Worm (Caenorhabditis elegans) whole organism, L4 larva: Measurements from ENCODE around the gene dkc-1.
A peak's percentile ranks its signal among the peaks of the same experiment; 100 is the strongest.

Experiments used
- D1046.2 ChIP-seq: fragments of 200-800 bp; sonication (Bioruptor generic); IDR thresholded peaks from 2 replicates; pipeline ENCODE4 v1.3.6; 2022; ENCODE audit warnings: missing genetic modification characterization, missing compliant biosample characterization
- F37D6.2 ChIP-seq: sonication (generic microtip); optimal IDR thresholded peaks from 2 replicates; lab custom pipeline; 2016; ENCODE audit warnings: mild to moderate bottlenecking, missing genetic modification characterization, missing compliant biosample characterization
- F44E2.7 ChIP-seq: fragments of 200-800 bp; sonication (Bioruptor generic); IDR thresholded peaks from 2 replicates; pipeline ENCODE4 v2.1.2; 2022; ENCODE audit warnings: missing genetic modification characterization, missing compliant biosample characterization
- R02D3.7 ChIP-seq: fragments of 150-350 bp; sonication (generic microtip); optimal IDR thresholded peaks from 3 replicates; lab custom pipeline; 2014; ENCODE audit warnings: missing biosample characterization, missing genetic modification characterization
- T20F7.1 ChIP-seq: fragments of 200-800 bp; sonication (Bioruptor generic); optimal IDR thresholded peaks from 2 replicates; lab custom pipeline; 2018; ENCODE audit warnings: mild to moderate bottlenecking, missing genetic modification characterization, missing compliant biosample characterization
- T26A8.4 ChIP-seq: fragments of 200-800 bp; sonication (Bioruptor generic); IDR thresholded peaks from 2 replicates; pipeline ENCODE4 v1.3.6; 2022; ENCODE audit warnings: missing genetic modification characterization, missing compliant biosample characterization
- Y105C5A.15 ChIP-seq: fragments of 200-800 bp; sonication (Bioruptor generic); IDR thresholded peaks from 2 replicates; pipeline ENCODE4 v1.3.6; 2022; ENCODE audit warnings: missing genetic modification characterization, missing compliant biosample characterization
- Y48G9A.11 ChIP-seq: fragments of 200-800 bp; sonication (Bioruptor generic); IDR thresholded peaks from 2 replicates; pipeline ENCODE4 v1.3.6; 2022; ENCODE audit warnings: missing genetic modification reagents, missing genetic modification characterization, missing compliant biosample characterization
- Y75B8A.6 ChIP-seq: fragments of 200-800 bp; sonication (Bioruptor generic); IDR thresholded peaks from 2 replicates; pipeline ENCODE4 v1.3.6; 2022; ENCODE audit warnings: missing genetic modification reagents, missing genetic modification characterization, missing compliant biosample characterization
- arid-1 ChIP-seq: fragments of 200-800 bp; sonication (Bioruptor generic); conservative IDR thresholded peaks from 2 replicates; pipeline ENCODE4 v1.3.6; 2022; ENCODE audit warnings: missing genetic modification reagents, missing genetic modification characterization, missing compliant biosample characterization
- ceh-44 ChIP-seq: fragments of 200-800 bp; sonication (Bioruptor generic); IDR thresholded peaks from 2 replicates; pipeline ENCODE4 v1.3.6; 2022; ENCODE audit warnings: missing genetic modification reagents, missing genetic modification characterization, missing compliant biosample characterization
- ceh-62 ChIP-seq: sonication (generic microtip); optimal IDR thresholded peaks from 2 replicates; lab custom pipeline; 2017; ENCODE audit warnings: missing biosample characterization, missing genetic modification characterization
- daf-12 ChIP-seq: fragments of 150-350 bp; optimal IDR thresholded peaks from 2 replicates; lab custom pipeline; 2014; ENCODE audit warnings: missing biosample characterization, missing genetic modification reagents, missing genetic modification characterization
- daf-16 ChIP-seq, 3 experiments: sonication (generic microtip); optimal IDR thresholded peaks; 2 replicates each; lab custom pipeline; 2016 to 2017; ENCODE audit warnings: missing genetic modification characterization in 3 of 3, missing genetic modification reagents in 3 of 3, mild to moderate bottlenecking in 2 of 3, missing compliant biosample characterization in 2 of 3, missing biosample characterization in 1 of 3, moderate library complexity in 1 of 3
- daf-19 ChIP-seq: fragments of 200-800 bp; sonication (Bioruptor generic); conservative IDR thresholded peaks from 2 replicates; pipeline ENCODE4 v1.3.6; 2022; ENCODE audit warnings: missing genetic modification characterization, missing compliant biosample characterization
- dmd-6 ChIP-seq: fragments of 200-800 bp; sonication (Bioruptor generic); IDR thresholded peaks from 2 replicates; pipeline ENCODE4 v1.3.6; 2022; ENCODE audit warnings: missing genetic modification reagents, missing genetic modification characterization, missing compliant biosample characterization
- dpl-1 ChIP-seq: fragments of 150-350 bp; optimal IDR thresholded peaks from 2 replicates; lab custom pipeline; 2014; ENCODE audit warnings: missing biosample characterization, missing genetic modification reagents, missing genetic modification characterization
- duxl-1 ChIP-seq: sonication (generic microtip); optimal IDR thresholded peaks from 2 replicates; lab custom pipeline; 2016; ENCODE audit warnings: mild to moderate bottlenecking, missing genetic modification characterization, moderate library complexity, missing compliant biosample characterization; ENCODE audit not compliant: poor library complexity
- hlh-11 ChIP-seq: fragments of 200-800 bp; sonication (Bioruptor generic); optimal IDR thresholded peaks from 2 replicates; lab custom pipeline; 2018; ENCODE audit warnings: mild to moderate bottlenecking, missing genetic modification characterization, missing compliant biosample characterization
- hmg-1.1 ChIP-seq: fragments of 200-800 bp; sonication (Bioruptor generic); IDR thresholded peaks from 2 replicates; pipeline ENCODE4 v1.3.6; 2022; ENCODE audit warnings: missing genetic modification reagents, missing genetic modification characterization, missing compliant biosample characterization
- lin-15B ChIP-seq: fragments of 150-350 bp; sonication (generic microtip); optimal IDR thresholded peaks from 3 replicates; lab custom pipeline; 2014; ENCODE audit warnings: missing biosample characterization, missing genetic modification characterization
- lin-38 ChIP-seq: fragments of 200-800 bp; sonication (Bioruptor generic); IDR thresholded peaks from 2 replicates; pipeline ENCODE4 v1.3.6; 2022; ENCODE audit warnings: missing genetic modification reagents, missing genetic modification characterization, missing compliant biosample characterization
- lir-3 ChIP-seq: sonication (generic microtip); optimal IDR thresholded peaks from 2 replicates; lab custom pipeline; 2016; ENCODE audit warnings: mild to moderate bottlenecking, missing genetic modification characterization, missing compliant biosample characterization
- lsy-2 ChIP-seq, 2 experiments: fragments of 150-350 bp in 1 of 2; sonication (generic microtip) in 1 of 2; optimal IDR thresholded peaks; 2 replicates each; lab custom pipeline; 2014 to 2017; ENCODE audit warnings: missing biosample characterization in 2 of 2, missing genetic modification characterization in 2 of 2
- madf-5 ChIP-seq, 2 experiments: fragments of 200-800 bp; sonication (Bioruptor generic); IDR thresholded peaks; 2 replicates each; pipeline ENCODE4 v1.3.6; 2022; ENCODE audit warnings: missing compliant biosample characterization in 2 of 2, missing genetic modification characterization in 2 of 2
- madf-9 ChIP-seq: fragments of 200-800 bp; sonication (Bioruptor generic); conservative IDR thresholded peaks from 2 replicates; pipeline ENCODE4 v1.3.6; 2022; ENCODE audit warnings: missing genetic modification reagents, missing genetic modification characterization, missing compliant biosample characterization
- mdt-29 ChIP-seq: fragments of 200-800 bp; sonication (Bioruptor generic); IDR thresholded peaks from 2 replicates; pipeline ENCODE4 v1.3.6; 2022; ENCODE audit warnings: missing genetic modification reagents, missing genetic modification characterization, missing compliant biosample characterization
- mep-1 ChIP-seq: fragments of 150-350 bp; sonication (generic microtip); optimal IDR thresholded peaks from 3 replicates; lab custom pipeline; 2014; ENCODE audit warnings: missing biosample characterization, missing genetic modification characterization
- mes-2 ChIP-seq: sonication (generic microtip); optimal IDR thresholded peaks from 2 replicates; lab custom pipeline; 2016; ENCODE audit warnings: missing genotype, mild to moderate bottlenecking, missing genetic modification characterization, missing compliant biosample characterization; ENCODE audit not compliant: poor library complexity, severe bottlenecking
- mxl-2 ChIP-seq: fragments of 200-800 bp; sonication (Bioruptor generic); conservative IDR thresholded peaks from 2 replicates; pipeline ENCODE4 v1.3.6; 2022; ENCODE audit warnings: missing genetic modification reagents, missing genetic modification characterization, missing compliant biosample characterization
- nhr-10 ChIP-seq: fragments of 150-350 bp; optimal IDR thresholded peaks from 2 replicates; lab custom pipeline; 2014; ENCODE audit warnings: missing biosample characterization, missing genetic modification characterization
- nhr-111 ChIP-seq: fragments of 200-800 bp; sonication (Bioruptor generic); optimal IDR thresholded peaks from 2 replicates; lab custom pipeline; 2018; ENCODE audit warnings: mild to moderate bottlenecking, missing genetic modification characterization, missing compliant biosample characterization
- nhr-25 ChIP-seq: sonication (generic microtip); optimal IDR thresholded peaks from 2 replicates; lab custom pipeline; 2017; ENCODE audit warnings: missing genetic modification characterization, mild to moderate bottlenecking, missing compliant biosample characterization, antibody characterized with exemption, moderate library complexity, borderline replicate concordance; ENCODE audit not compliant: insufficient read depth
- nhr-48 ChIP-seq: sonication (generic microtip); optimal IDR thresholded peaks from 2 replicates; lab custom pipeline; 2016; ENCODE audit warnings: mild to moderate bottlenecking, missing genetic modification characterization, missing compliant biosample characterization
- nhr-6 ChIP-seq: fragments of 150-350 bp; optimal IDR thresholded peaks from 2 replicates; lab custom pipeline; 2014; ENCODE audit warnings: missing biosample characterization, missing genetic modification characterization
- nhr-76 ChIP-seq: fragments of 150-350 bp; optimal IDR thresholded peaks from 2 replicates; lab custom pipeline; 2014; ENCODE audit warnings: missing biosample characterization, missing genetic modification characterization
- pha-4 ChIP-seq, 2 experiments: fragments of 150-350 bp in 1 of 2; fragments of 200-800 bp in 1 of 2; sonication (Bioruptor generic) in 1 of 2; IDR thresholded peaks in 1 of 2; optimal IDR thresholded peaks in 1 of 2; 2 replicates each; pipeline versions ENCODE4 v1.3.6 to Lab custom; 2014 to 2022; ENCODE audit warnings: missing genetic modification characterization in 2 of 2, missing genetic modification reagents in 2 of 2, missing biosample characterization in 1 of 2, missing compliant biosample characterization in 1 of 2
- php-3 ChIP-seq: fragments of 200-800 bp; sonication (Bioruptor generic); IDR thresholded peaks from 2 replicates; pipeline ENCODE4 v1.3.6; 2022; ENCODE audit warnings: missing genetic modification reagents, missing genetic modification characterization, missing compliant biosample characterization
- rbr-2 ChIP-seq: sonication (generic microtip); optimal IDR thresholded peaks from 2 replicates; lab custom pipeline; 2016; ENCODE audit warnings: missing genotype, missing genetic modification characterization, missing compliant biosample characterization
- skn-1 ChIP-seq: fragments of 150-350 bp; optimal IDR thresholded peaks from 2 replicates; lab custom pipeline; 2014; ENCODE audit warnings: missing biosample characterization, missing genetic modification characterization
- snpc-1.2 ChIP-seq: fragments of 200-800 bp; sonication (Bioruptor generic); IDR thresholded peaks from 2 replicates; pipeline ENCODE4 v1.3.6; 2022; ENCODE audit warnings: missing genetic modification reagents, missing genetic modification characterization, missing compliant biosample characterization
- spr-3 ChIP-seq: fragments of 200-800 bp; sonication (Bioruptor generic); optimal IDR thresholded peaks from 2 replicates; lab custom pipeline; 2018; ENCODE audit warnings: mild to moderate bottlenecking, missing genetic modification characterization, missing compliant biosample characterization
- tag-97 ChIP-seq: fragments of 200-800 bp; sonication (Bioruptor generic); IDR thresholded peaks from 2 replicates; pipeline ENCODE4 v1.3.6; 2022; ENCODE audit warnings: missing genetic modification characterization, missing compliant biosample characterization
- tra-1 ChIP-seq: fragments of 200-800 bp; sonication (Bioruptor generic); IDR thresholded peaks from 2 replicates; pipeline ENCODE4 v1.3.6; 2022; ENCODE audit warnings: missing genetic modification reagents, missing genetic modification characterization, missing compliant biosample characterization
- unc-39 ChIP-seq: sonication (generic microtip); optimal IDR thresholded peaks from 2 replicates; lab custom pipeline; 2017; ENCODE audit warnings: missing biosample characterization, missing genetic modification characterization
- vab-7 ChIP-seq: fragments of 200-800 bp; sonication (Bioruptor generic); IDR thresholded peaks from 2 replicates; pipeline ENCODE4 v1.3.6; 2022; ENCODE audit warnings: missing genetic modification reagents, missing genetic modification characterization, missing compliant biosample characterization
- zag-1 ChIP-seq: fragments of 150-350 bp; optimal IDR thresholded peaks from 2 replicates; lab custom pipeline; 2014; ENCODE audit warnings: missing biosample characterization, missing genetic modification characterization
- zip-11 ChIP-seq: fragments of 200-800 bp; sonication (Bioruptor generic); IDR thresholded peaks from 2 replicates; pipeline ENCODE4 v1.3.6; 2022; ENCODE audit warnings: missing genetic modification characterization, missing compliant biosample characterization
- ztf-11 ChIP-seq: fragments of 150-350 bp; optimal IDR thresholded peaks from 2 replicates; lab custom pipeline; 2014; ENCODE audit warnings: missing biosample characterization, missing genetic modification characterization
- ztf-7 ChIP-seq: fragments of 150-350 bp; optimal IDR thresholded peaks from 2 replicates; lab custom pipeline; 2014; ENCODE audit warnings: missing biosample characterization, missing genetic modification characterization

dkc-1 gene

ce11 chrIII:10719057-10719456 lies 29.2 kb upstream of the dkc-1 start (continued):
- TF ChIP-seq vab-7 (GFP tag; lab: Robert Waterston, UW) (no peak), lsy-2 (tag; optimal IDR thresholded peaks at IDR 0.05; lab: Kevin White, UChicago) (peak in 1 of 2 experiments; percentile 21), F37D6.2 (no peak), lin-38 (GFP tag; lab: Robert Waterston, UW) (0 out of 2 replicates have a peak, but pooled peaks have one; percentile 16), daf-12 (tag; lab: Kevin White, UChicago) (no peak), madf-9 (no peak), dpl-1 (GFP tag; lab: Kevin White, UChicago) (no peak), nhr-111 (GFP tag; lab: Kevin White, UChicago) (no peak), lir-3 (tag; lab: Kevin White, UChicago) (no peak), snpc-1.2 (GFP tag; lab: Robert Waterston, UW) (no peak), mes-2 (tag; lab: Kevin White, UChicago) (peak; percentile 40), arid-1 (GFP tag; lab: Robert Waterston, UW) (0 out of 2 replicates have a peak, but pooled peaks have one; percentile 27), daf-16 (GFP tag; optimal IDR thresholded peaks at IDR 0.05; lab: Kevin White, UChicago) (no peak), daf-16 (tag; optimal IDR thresholded peaks at IDR 0.05; lab: Kevin White, UChicago) (peak; percentile 22), duxl-1 (peak; percentile 9), T20F7.1 (GFP tag; lab: Kevin White, UChicago) (peak; percentile 29), Y105C5A.15 (GFP tag; lab: Robert Waterston, UW) (no peak), tag-97 (GFP tag; lab: Robert Waterston, UW) (no peak), zag-1 (tag; lab: Kevin White, UChicago) (no peak), unc-39 (no peak), F44E2.7 (GFP tag; lab: Robert Waterston, UW) (no peak), php-3 (no peak; the same call in 1 of the 2 replicates), nhr-48 (tag; lab: Kevin White, UChicago) (peak; percentile 12), mxl-2 (no peak), pha-4 (GFP tag; IDR thresholded peaks at IDR 0.05; lab: Robert Waterston, UW) (no peak), pha-4 (tag; optimal IDR thresholded peaks at IDR 0.05; lab: Kevin White, UChicago) (no peak), nhr-10 (tag; lab: Kevin White, UChicago) (peak; percentile 31), lin-15B (tag; lab: Kevin White, UChicago) (no peak), mep-1 (tag; lab: Kevin White, UChicago) (peak; percentile 33), nhr-25 (tag; lab: Kevin White, UChicago) (no peak), T26A8.4 (GFP tag; lab: Robert Waterston, UW) (peak; percentile 57), Y75B8A.6 (GFP tag; lab: Robert Waterston, UW) (0 out of 2 replicates have a peak, but pooled peaks have one; percentile 57), zip-11 (no peak), nhr-6 (tag; lab: Kevin White, UChicago) (no peak), rbr-2 (tag; lab: Kevin White, UChicago) (no peak), spr-3 (GFP tag; lab: Kevin White, UChicago) (no peak), tra-1 (GFP tag; lab: Robert Waterston, UW) (0 out of 2 replicates have a peak, but pooled peaks have one; percentile 33), daf-19 (GFP tag; lab: Robert Waterston, UW) (no peak)

- TF ChIP-seq hlh-11 (tag; lab: Kevin White, UChicago) = peak; percentile 100
- TF ChIP-seq nhr-76 (tag; lab: Kevin White, UChicago) = no peak
- TF ChIP-seq dmd-6 (GFP tag; lab: Robert Waterston, UW) = peak; percentile 94
- TF ChIP-seq R02D3.7 (tag; lab: Kevin White, UChicago) = no peak
- no peak for TF ChIP-seq ztf-11 (tag; lab: Kevin White, UChicago)
- TF ChIP-seq Y48G9A.11 (GFP tag; lab: Robert Waterston, UW) = no peak
- TF ChIP-seq hmg-1.1 (GFP tag; lab: Robert Waterston, UW) = peak; percentile 93
- TF ChIP-seq ceh-62 (tag; lab: Kevin White, UChicago) = no peak
- peak; percentile 68 for TF ChIP-seq lin-38 (GFP tag; lab: Robert Waterston, UW)
- TF ChIP-seq madf-5 (GFP tag; IDR thresholded peaks at IDR 0.05; lab: Robert Waterston, UW) = no peak
- TF ChIP-seq arid-1 (GFP tag; lab: Robert Waterston, UW) = peak; percentile 68; the same call in 1 of the 2 replicates
- TF ChIP-seq ceh-44 (GFP tag; lab: Robert Waterston, UW) = no peak
- no peak for TF ChIP-seq ztf-7 (tag; lab: Kevin White, UChicago)
- no peak for TF ChIP-seq D1046.2 (GFP tag; lab: Robert Waterston, UW)
- TF ChIP-seq skn-1 = no peak
- TF ChIP-seq unc-39 = no peak
- TF ChIP-seq mdt-29 (GFP tag; lab: Robert Waterston, UW) = peak; percentile 72; the same call in 1 of the 2 replicates
- peak; percentile 83 for TF ChIP-seq rbr-2 (tag; lab: Kevin White, UChicago)
- peak; percentile 81 for TF ChIP-seq mep-1 (tag; lab: Kevin White, UChicago)
Observed at ce11 chrIII:10720170-10720569, 28.1 kb upstream of the dkc-1 start.
